Worm (Caenorhabditis elegans) whole organism, L1 larva: ENCODE results near the gene F08F3.8.

Experiments used
- C04F5.9 ChIP-seq: sonication (generic microtip); optimal IDR thresholded peaks from 2 replicates; lab custom pipeline; 2016; ENCODE audit warnings: missing genetic modification characterization, missing compliant biosample characterization
- F16B12.6 ChIP-seq: fragments of 150-350 bp; optimal IDR thresholded peaks from 2 replicates; lab custom pipeline; 2014; ENCODE audit warnings: missing biosample characterization, missing genetic modification characterization
- aha-1 ChIP-seq: fragments of 150-350 bp; optimal IDR thresholded peaks from 2 replicates; lab custom pipeline; 2014; ENCODE audit warnings: missing biosample characterization, missing genetic modification characterization
- blmp-1 ChIP-seq: fragments of 150-350 bp; optimal IDR thresholded peaks from 2 replicates; lab custom pipeline; 2014; ENCODE audit warnings: missing biosample characterization, missing genetic modification characterization
- ceh-63 ChIP-seq: fragments of 200-800 bp; sonication (Bioruptor generic); optimal IDR thresholded peaks from 2 replicates; lab custom pipeline; 2018; ENCODE audit warnings: mild to moderate bottlenecking, missing genetic modification characterization, missing compliant biosample characterization
- ceh-88 ChIP-seq: fragments of 200-800 bp; sonication (Bioruptor generic); IDR thresholded peaks from 2 replicates; pipeline ENCODE4 v1.3.6; 2022; ENCODE audit warnings: missing genetic modification characterization, missing compliant biosample characterization
- dpl-1 ChIP-seq, 3 experiments: fragments of 150-350 bp in 2 of 3; sonication (generic microtip) in 1 of 3; optimal IDR thresholded peaks; 2 replicates each; lab custom pipeline; 2014 to 2017; ENCODE audit warnings: missing biosample characterization in 3 of 3, missing genetic modification characterization in 3 of 3, missing genetic modification reagents in 3 of 3
- dsc-1 ChIP-seq: sonication (generic microtip); optimal IDR thresholded peaks from 2 replicates; lab custom pipeline; 2016; ENCODE audit warnings: mild to moderate bottlenecking, missing genetic modification characterization, missing compliant biosample characterization
- efl-1 ChIP-seq, 4 experiments: fragments of 150-350 bp; optimal IDR thresholded peaks in 3 of 4; peaks in 1 of 4; 1 replicate in 1 of 4; 2 replicates in 3 of 4; lab custom pipeline; 2014; ENCODE audit warnings: missing biosample characterization in 2 of 4, missing genetic modification characterization in 2 of 4, missing genetic modification reagents in 2 of 4
- egl-27 ChIP-seq, 2 experiments: fragments of 150-350 bp in 1 of 2; sonication (generic microtip); optimal IDR thresholded peaks; 3 replicates each; lab custom pipeline; 2017 to 2018; ENCODE audit warnings: missing biosample characterization in 2 of 2, missing genetic modification characterization in 2 of 2, missing genetic modification reagents in 2 of 2
- elt-3 ChIP-seq, 6 experiments: fragments of 150-350 bp in 1 of 6; sonication (generic microtip); optimal IDR thresholded peaks; 2 replicates each; lab custom pipeline; 2017 to 2018; ENCODE audit warnings: missing biosample characterization in 6 of 6, missing genetic modification characterization in 6 of 6, inconsistent platforms in 1 of 6
- fkh-10 ChIP-seq: sonication (generic microtip); optimal IDR thresholded peaks from 2 replicates; lab custom pipeline; 2017; ENCODE audit warnings: missing biosample characterization, missing genetic modification reagents, missing genetic modification characterization
- fkh-4 ChIP-seq: sonication (generic microtip); optimal IDR thresholded peaks from 2 replicates; lab custom pipeline; 2016; ENCODE audit warnings: missing compliant biosample characterization, missing genetic modification characterization, borderline replicate concordance
- fkh-8 ChIP-seq: sonication (generic microtip); optimal IDR thresholded peaks from 2 replicates; lab custom pipeline; 2016; ENCODE audit warnings: mild to moderate bottlenecking, missing genetic modification characterization, missing compliant biosample characterization
- hlh-17 ChIP-seq: fragments of 200-800 bp; sonication (Bioruptor generic); optimal IDR thresholded peaks from 2 replicates; lab custom pipeline; 2018; ENCODE audit warnings: missing genetic modification characterization, mild to moderate bottlenecking, missing compliant biosample characterization, moderate library complexity, borderline replicate concordance
- hlh-4 ChIP-seq: sonication (generic microtip); optimal IDR thresholded peaks from 2 replicates; lab custom pipeline; 2016; ENCODE audit warnings: mild to moderate bottlenecking, missing genetic modification characterization, missing compliant biosample characterization
- hpl-2 ChIP-seq: fragments of 150-350 bp; optimal IDR thresholded peaks from 2 replicates; lab custom pipeline; 2014; ENCODE audit warnings: missing biosample characterization, missing genetic modification reagents, missing genetic modification characterization
- irx-1 ChIP-seq: sonication (generic microtip); optimal IDR thresholded peaks from 2 replicates; lab custom pipeline; 2016; ENCODE audit warnings: missing genetic modification characterization, missing compliant biosample characterization
- isw-1 ChIP-seq: fragments of 200-800 bp; sonication (Bioruptor generic); IDR thresholded peaks from 2 replicates; pipeline ENCODE4 v1.3.6; 2022; ENCODE audit warnings: missing genetic modification characterization, missing compliant biosample characterization
- jun-1 ChIP-seq: fragments of 150-350 bp; optimal IDR thresholded peaks from 2 replicates; lab custom pipeline; 2014; ENCODE audit warnings: missing biosample characterization, missing genetic modification reagents, missing genetic modification characterization
- lin-13 ChIP-seq: fragments of 150-350 bp; optimal IDR thresholded peaks from 2 replicates; lab custom pipeline; 2014; ENCODE audit warnings: missing biosample characterization, missing genetic modification reagents, missing genetic modification characterization
- lin-14 ChIP-seq: fragments of 200-800 bp; sonication (Bioruptor generic); optimal IDR thresholded peaks from 2 replicates; lab custom pipeline; 2018; ENCODE audit warnings: mild to moderate bottlenecking, missing genetic modification characterization, moderate library complexity, missing compliant biosample characterization
- lsy-2 ChIP-seq, 2 experiments: fragments of 150-350 bp; optimal IDR thresholded peaks; 2 replicates each; lab custom pipeline; 2014; ENCODE audit warnings: missing biosample characterization in 2 of 2, missing genetic modification characterization in 2 of 2
- mdl-1 ChIP-seq, 2 experiments: fragments of 150-350 bp; optimal IDR thresholded peaks; 2 replicates each; lab custom pipeline; 2014 to 2017; ENCODE audit warnings: missing biosample characterization in 2 of 2, missing genetic modification characterization in 2 of 2, inconsistent platforms in 1 of 2
- mef-2 ChIP-seq: fragments of 150-350 bp; optimal IDR thresholded peaks from 2 replicates; lab custom pipeline; 2014; ENCODE audit warnings: missing biosample characterization, missing genetic modification characterization
- mep-1 ChIP-seq: fragments of 150-350 bp; optimal IDR thresholded peaks from 2 replicates; lab custom pipeline; 2014; ENCODE audit warnings: missing biosample characterization, missing genetic modification characterization
- nhr-11 ChIP-seq: fragments of 150-350 bp; optimal IDR thresholded peaks from 2 replicates; lab custom pipeline; 2014; ENCODE audit warnings: missing biosample characterization, missing genetic modification characterization
- nhr-20 ChIP-seq: sonication (generic microtip); optimal IDR thresholded peaks from 2 replicates; lab custom pipeline; 2016; ENCODE audit warnings: mild to moderate bottlenecking, missing genetic modification characterization, missing compliant biosample characterization
- nhr-47 ChIP-seq: sonication (generic microtip); optimal IDR thresholded peaks from 2 replicates; lab custom pipeline; 2016; ENCODE audit warnings: mild to moderate bottlenecking, missing genetic modification characterization, moderate library complexity, missing compliant biosample characterization
- nhr-71 ChIP-seq: sonication (generic microtip); optimal IDR thresholded peaks from 2 replicates; lab custom pipeline; 2016; ENCODE audit warnings: mild to moderate bottlenecking, missing genetic modification characterization, moderate library complexity, missing compliant biosample characterization
- nhr-85 ChIP-seq: sonication (generic microtip); peaks from one replicate; lab custom pipeline; 2016; ENCODE audit warnings: missing genetic modification characterization, inconsistent platforms, missing compliant biosample characterization
- nhr-90 ChIP-seq: sonication (generic microtip); optimal IDR thresholded peaks from 2 replicates; lab custom pipeline; 2016; ENCODE audit warnings: mild to moderate bottlenecking, missing genetic modification characterization, missing compliant biosample characterization; ENCODE audit not compliant: poor library complexity
- pag-3 ChIP-seq: sonication (generic microtip); optimal IDR thresholded peaks from 2 replicates; lab custom pipeline; 2017; ENCODE audit warnings: missing genetic modification characterization, mild to moderate bottlenecking, missing compliant biosample characterization, antibody characterized with exemption, borderline replicate concordance; ENCODE audit not compliant: insufficient read depth
- pax-3 ChIP-seq: fragments of 200-800 bp; sonication (Bioruptor generic); optimal IDR thresholded peaks from 2 replicates; lab custom pipeline; 2018; ENCODE audit warnings: mild to moderate bottlenecking, missing genetic modification characterization, moderate library complexity, missing compliant biosample characterization
- skn-1 ChIP-seq: fragments of 150-350 bp; optimal IDR thresholded peaks from 2 replicates; lab custom pipeline; 2014; ENCODE audit warnings: missing biosample characterization, missing genetic modification characterization
- snpc-4 ChIP-seq: fragments of 150-350 bp; optimal IDR thresholded peaks from 2 replicates; lab custom pipeline; 2014; ENCODE audit warnings: missing biosample characterization, missing genetic modification characterization
- snu-23 ChIP-seq: sonication (generic microtip); optimal IDR thresholded peaks from 2 replicates; lab custom pipeline; 2016; ENCODE audit warnings: missing genetic modification characterization, missing compliant biosample characterization
- swsn-7 ChIP-seq: sonication (generic microtip); optimal IDR thresholded peaks from 2 replicates; lab custom pipeline; 2016; ENCODE audit warnings: missing genetic modification characterization, missing compliant biosample characterization
- tbx-2 ChIP-seq: sonication (generic microtip); optimal IDR thresholded peaks from 2 replicates; lab custom pipeline; 2016; ENCODE audit warnings: missing genetic modification characterization, missing compliant biosample characterization
- unc-130 ChIP-seq: fragments of 150-350 bp; optimal IDR thresholded peaks from 2 replicates; lab custom pipeline; 2017; ENCODE audit warnings: missing biosample characterization, missing genetic modification characterization, inconsistent platforms
- unc-30 ChIP-seq: sonication (generic microtip); optimal IDR thresholded peaks from 2 replicates; lab custom pipeline; 2017; ENCODE audit warnings: missing biosample characterization, missing genetic modification characterization
- vab-15 ChIP-seq: sonication (generic microtip); optimal IDR thresholded peaks from 2 replicates; lab custom pipeline; 2017; ENCODE audit warnings: missing genotype, mild to moderate bottlenecking, missing genetic modification characterization, missing compliant biosample characterization
- zag-1 ChIP-seq: fragments of 150-350 bp; optimal IDR thresholded peaks from 2 replicates; lab custom pipeline; 2014; ENCODE audit warnings: missing biosample characterization, missing genetic modification characterization
- zip-4 ChIP-seq: fragments of 200-800 bp; sonication (Bioruptor generic); optimal IDR thresholded peaks from 2 replicates; lab custom pipeline; 2018; ENCODE audit warnings: mild to moderate bottlenecking, missing genetic modification characterization, moderate library complexity, missing compliant biosample characterization
- ztf-11 ChIP-seq, 2 experiments: sonication (generic microtip); optimal IDR thresholded peaks; 2 replicates each; lab custom pipeline; 2016 to 2017; ENCODE audit warnings: missing genetic modification characterization in 2 of 2, missing biosample characterization in 1 of 2, missing compliant biosample characterization in 1 of 2

F08F3.8 gene

ce11 chrV:5433020-5433419 is 621 bp upstream of the F08F3.8 start, which contains the start of gene acl-6 (continued):
- TF ChIP-seq jun-1 (tag; lab: Kevin White, UChicago) (peak; percentile 53), nhr-20 (peak; percentile 80), ceh-63 (GFP tag; lab: Kevin White, UChicago) (no peak), pag-3 (tag; lab: Kevin White, UChicago) (no peak), snu-23 (peak; percentile 68), egl-27 (tag; optimal IDR thresholded peaks at IDR 0.05; lab: Kevin White, UChicago) (no peak), dsc-1 (tag; lab: Kevin White, UChicago) (no peak), unc-30 (no peak), elt-3 (tag; optimal IDR thresholded peaks at IDR 0.05; lab: Kevin White, UChicago) (peak in 4 of 6 experiments; percentile 39 to 79 (median 68)), zip-4 (GFP tag; lab: Kevin White, UChicago) (no peak), nhr-47 (peak; percentile 37)

ce11 chrV:5427860-5428259 is 4.5 kb downstream of the F08F3.8 start, which contains the start of gene rhr-1:
Gene rhr-1, plus strand, starts transcription at chrV:5428160.
- TF ChIP-seq fkh-4 (tag; lab: Kevin White, UChicago) (no peak), ztf-11 (tag; optimal IDR thresholded peaks at IDR 0.05; lab: Kevin White, UChicago) (no peak), lin-13 (GFP tag; lab: Kevin White, UChicago) (no peak), nhr-47 (no peak), jun-1 (tag; lab: Kevin White, UChicago) (no peak), dpl-1 (GFP tag; optimal IDR thresholded peaks at IDR 0.05; lab: Kevin White, UChicago) (no peak), unc-130 (tag; lab: Kevin White, UChicago) (no peak), fkh-8 (tag; lab: Kevin White, UChicago) (no peak), mep-1 (tag; lab: Kevin White, UChicago) (no peak)

ce11 chrV:5426337-5426736 is 6.1 kb downstream of the F08F3.8 start:
- TF ChIP-seq C04F5.9 (tag; lab: Kevin White, UChicago) (no peak), mep-1 (tag; lab: Kevin White, UChicago) (no peak), mef-2 (tag; lab: Kevin White, UChicago) (no peak), efl-1 (optimal IDR thresholded peaks at IDR 0.05; lab: Kevin White, UChicago) (no peak), efl-1 (GFP tag; optimal IDR thresholded peaks at IDR 0.05 in 1 of 2; lab: Kevin White, UChicago) (peak in 1 of 2 experiments; percentile 49), mdl-1 (tag; optimal IDR thresholded peaks at IDR 0.05; lab: Kevin White, UChicago) (no peak), swsn-7 (no peak), isw-1 (GFP tag; lab: Robert Waterston, UW) (no peak), nhr-71 (peak; percentile 15), fkh-8 (tag; lab: Kevin White, UChicago) (no peak), lsy-2 (tag; optimal IDR thresholded peaks at IDR 0.05; lab: Kevin White, UChicago) (no peak), hlh-4 (tag; lab: Kevin White, UChicago) (no peak), snpc-4 (tag; lab: Kevin White, UChicago) (no peak), nhr-85 (tag; lab: Kevin White, UChicago) (peak; percentile 85), F16B12.6 (tag; lab: Kevin White, UChicago) (no peak), ztf-11 (tag; optimal IDR thresholded peaks at IDR 0.05; lab: Kevin White, UChicago) (no peak), nhr-90 (tag; lab: Kevin White, UChicago) (no peak), dpl-1 (GFP tag; optimal IDR thresholded peaks at IDR 0.05; lab: Kevin White, UChicago) (no peak), lin-14 (GFP tag; lab: Kevin White, UChicago) (peak; percentile 37)

ce11 chrV:5425008-5425407 is 7.4 kb downstream of the F08F3.8 start:
- TF ChIP-seq elt-3 (tag; optimal IDR thresholded peaks at IDR 0.05; lab: Kevin White, UChicago) (peak; percentile 62 to 96 (median 86)), nhr-11 (tag; lab: Kevin White, UChicago) (no peak), snu-23 (peak; percentile 78), vab-15 (no peak), aha-1 (tag; lab: Kevin White, UChicago) (no peak), ceh-88 (no peak), irx-1 (tag; lab: Kevin White, UChicago) (peak; percentile 44), lsy-2 (tag; optimal IDR thresholded peaks at IDR 0.05; lab: Kevin White, UChicago) (peak in 1 of 2 experiments; percentile 13), lin-13 (GFP tag; lab: Kevin White, UChicago) (no peak), hlh-17 (GFP tag; lab: Kevin White, UChicago) (no peak), skn-1 (tag; lab: Kevin White, UChicago) (no peak), F16B12.6 (tag; lab: Kevin White, UChicago) (no peak), pax-3 (no peak), nhr-85 (tag; lab: Kevin White, UChicago) (peak; percentile 99), egl-27 (tag; optimal IDR thresholded peaks at IDR 0.05; lab: Kevin White, UChicago) (no peak), hpl-2 (GFP tag; lab: Kevin White, UChicago) (no peak), dpl-1 (GFP tag; optimal IDR thresholded peaks at IDR 0.05; lab: Kevin White, UChicago) (peak in 1 of 3 experiments; percentile 15), nhr-20 (peak; percentile 94), zag-1 (no peak), fkh-10 (no peak), blmp-1 (tag; lab: Kevin White, UChicago) (peak; percentile 67), tbx-2 (tag; lab: Kevin White, UChicago) (no peak)
